Worm (Caenorhabditis elegans) whole organism, L4 larva: ENCODE data around the gene C11H1.7.
A peak's percentile ranks its signal among the peaks of the same experiment; 100 is the strongest.

Source experiments
- F44E2.7 ChIP-seq: fragments of 200-800 bp; sonication (Bioruptor generic); IDR thresholded peaks from 2 replicates; pipeline ENCODE4 v2.1.2; 2022; ENCODE audit warnings: missing genetic modification characterization, missing compliant biosample characterization
- F49E8.2 ChIP-seq: sonication (generic microtip); optimal IDR thresholded peaks from 2 replicates; lab custom pipeline; 2016; ENCODE audit warnings: missing compliant biosample characterization, mild to moderate bottlenecking, missing genetic modification characterization, borderline replicate concordance
- aha-1 ChIP-seq: fragments of 150-350 bp; peaks from one replicate; lab custom pipeline; 2014; ENCODE audit warnings: missing biosample characterization, missing genetic modification characterization
- arid-1 ChIP-seq: fragments of 200-800 bp; sonication (Bioruptor generic); conservative IDR thresholded peaks from 2 replicates; pipeline ENCODE4 v1.3.6; 2022; ENCODE audit warnings: missing genetic modification reagents, missing genetic modification characterization, missing compliant biosample characterization
- ceh-20 ChIP-seq: fragments of 200-800 bp; sonication (Bioruptor generic); IDR thresholded peaks from 2 replicates; pipeline ENCODE4 v1.3.6; 2022; ENCODE audit warnings: missing genetic modification reagents, missing genetic modification characterization, missing compliant biosample characterization
- ceh-32 ChIP-seq: sonication (generic microtip); optimal IDR thresholded peaks from 2 replicates; lab custom pipeline; 2016; ENCODE audit warnings: mild to moderate bottlenecking, missing genetic modification characterization, missing compliant biosample characterization; ENCODE audit not compliant: poor library complexity
- ceh-62 ChIP-seq: sonication (generic microtip); optimal IDR thresholded peaks from 2 replicates; lab custom pipeline; 2017; ENCODE audit warnings: missing biosample characterization, missing genetic modification characterization
- cey-2 ChIP-seq: sonication (generic microtip); optimal IDR thresholded peaks from 3 replicates; lab custom pipeline; 2017; ENCODE audit warnings: missing genetic modification characterization, mild to moderate bottlenecking, missing compliant biosample characterization, antibody characterized with exemption, borderline replicate concordance; ENCODE audit not compliant: insufficient read depth
- daf-16 ChIP-seq, 3 experiments: sonication (generic microtip); optimal IDR thresholded peaks; 2 replicates each; lab custom pipeline; 2016 to 2017; ENCODE audit warnings: missing genetic modification characterization in 3 of 3, missing genetic modification reagents in 3 of 3, mild to moderate bottlenecking in 2 of 3, missing compliant biosample characterization in 2 of 3, missing biosample characterization in 1 of 3, moderate library complexity in 1 of 3
- daf-19 ChIP-seq: fragments of 200-800 bp; sonication (Bioruptor generic); conservative IDR thresholded peaks from 2 replicates; pipeline ENCODE4 v1.3.6; 2022; ENCODE audit warnings: missing genetic modification characterization, missing compliant biosample characterization
- dmd-6 ChIP-seq: fragments of 200-800 bp; sonication (Bioruptor generic); IDR thresholded peaks from 2 replicates; pipeline ENCODE4 v1.3.6; 2022; ENCODE audit warnings: missing genetic modification reagents, missing genetic modification characterization, missing compliant biosample characterization
- fkh-10 ChIP-seq: fragments of 150-350 bp; optimal IDR thresholded peaks from 2 replicates; lab custom pipeline; 2014; ENCODE audit warnings: missing biosample characterization, missing genetic modification reagents, missing genetic modification characterization
- hlh-30 ChIP-seq: sonication (generic microtip); optimal IDR thresholded peaks from 2 replicates; lab custom pipeline; 2017; ENCODE audit warnings: antibody characterized with exemption, mild to moderate bottlenecking, missing genetic modification characterization, missing compliant biosample characterization; ENCODE audit not compliant: insufficient read depth
- hmg-1.1 ChIP-seq: fragments of 200-800 bp; sonication (Bioruptor generic); IDR thresholded peaks from 2 replicates; pipeline ENCODE4 v1.3.6; 2022; ENCODE audit warnings: missing genetic modification reagents, missing genetic modification characterization, missing compliant biosample characterization
- lin-1 ChIP-seq: fragments of 200-800 bp; sonication (Bioruptor generic); IDR thresholded peaks from 2 replicates; pipeline ENCODE4 v1.3.6; 2022; ENCODE audit warnings: missing genetic modification reagents, missing genetic modification characterization, missing compliant biosample characterization
- lin-38 ChIP-seq: fragments of 200-800 bp; sonication (Bioruptor generic); IDR thresholded peaks from 2 replicates; pipeline ENCODE4 v1.3.6; 2022; ENCODE audit warnings: missing genetic modification reagents, missing genetic modification characterization, missing compliant biosample characterization
- lin-39 ChIP-seq: fragments of 150-350 bp; optimal IDR thresholded peaks from 2 replicates; lab custom pipeline; 2014; ENCODE audit warnings: missing biosample characterization, missing genetic modification reagents, missing genetic modification characterization
- mdt-29 ChIP-seq: fragments of 200-800 bp; sonication (Bioruptor generic); IDR thresholded peaks from 2 replicates; pipeline ENCODE4 v1.3.6; 2022; ENCODE audit warnings: missing genetic modification reagents, missing genetic modification characterization, missing compliant biosample characterization
- mep-1 ChIP-seq: fragments of 150-350 bp; sonication (generic microtip); optimal IDR thresholded peaks from 3 replicates; lab custom pipeline; 2014; ENCODE audit warnings: missing biosample characterization, missing genetic modification characterization
- mes-2 ChIP-seq: sonication (generic microtip); optimal IDR thresholded peaks from 2 replicates; lab custom pipeline; 2016; ENCODE audit warnings: missing genotype, mild to moderate bottlenecking, missing genetic modification characterization, missing compliant biosample characterization; ENCODE audit not compliant: poor library complexity, severe bottlenecking
- mxl-2 ChIP-seq: fragments of 200-800 bp; sonication (Bioruptor generic); conservative IDR thresholded peaks from 2 replicates; pipeline ENCODE4 v1.3.6; 2022; ENCODE audit warnings: missing genetic modification reagents, missing genetic modification characterization, missing compliant biosample characterization
- mxl-3 ChIP-seq: fragments of 200-800 bp; sonication (Bioruptor generic); optimal IDR thresholded peaks from 2 replicates; lab custom pipeline; 2018; ENCODE audit warnings: mild to moderate bottlenecking, missing genetic modification characterization, missing compliant biosample characterization
- nhr-10 ChIP-seq: fragments of 150-350 bp; optimal IDR thresholded peaks from 2 replicates; lab custom pipeline; 2014; ENCODE audit warnings: missing biosample characterization, missing genetic modification characterization
- nhr-102 ChIP-seq: sonication (generic microtip); optimal IDR thresholded peaks from 2 replicates; lab custom pipeline; 2016; ENCODE audit warnings: mild to moderate bottlenecking, missing genetic modification characterization, moderate library complexity, missing compliant biosample characterization
- nhr-111 ChIP-seq: fragments of 200-800 bp; sonication (Bioruptor generic); optimal IDR thresholded peaks from 2 replicates; lab custom pipeline; 2018; ENCODE audit warnings: mild to moderate bottlenecking, missing genetic modification characterization, missing compliant biosample characterization
- nhr-237 ChIP-seq: sonication (generic microtip); optimal IDR thresholded peaks from 2 replicates; lab custom pipeline; 2017; ENCODE audit warnings: missing biosample characterization, missing genetic modification characterization
- nhr-28 ChIP-seq: fragments of 150-350 bp; optimal IDR thresholded peaks from 2 replicates; lab custom pipeline; 2014; ENCODE audit warnings: missing biosample characterization, missing genetic modification characterization
- nhr-76 ChIP-seq: fragments of 150-350 bp; optimal IDR thresholded peaks from 2 replicates; lab custom pipeline; 2014; ENCODE audit warnings: missing biosample characterization, missing genetic modification characterization
- rbr-2 ChIP-seq: sonication (generic microtip); optimal IDR thresholded peaks from 2 replicates; lab custom pipeline; 2016; ENCODE audit warnings: missing genotype, missing genetic modification characterization, missing compliant biosample characterization
- skn-1 ChIP-seq: fragments of 150-350 bp; optimal IDR thresholded peaks from 2 replicates; lab custom pipeline; 2014; ENCODE audit warnings: missing biosample characterization, missing genetic modification characterization
- snpc-1.2 ChIP-seq: fragments of 200-800 bp; sonication (Bioruptor generic); IDR thresholded peaks from 2 replicates; pipeline ENCODE4 v1.3.6; 2022; ENCODE audit warnings: missing genetic modification reagents, missing genetic modification characterization, missing compliant biosample characterization
- snpc-4 ChIP-seq: fragments of 150-350 bp; optimal IDR thresholded peaks from 2 replicates; lab custom pipeline; 2014; ENCODE audit warnings: missing biosample characterization, missing genetic modification characterization
- spr-3 ChIP-seq: fragments of 200-800 bp; sonication (Bioruptor generic); optimal IDR thresholded peaks from 2 replicates; lab custom pipeline; 2018; ENCODE audit warnings: mild to moderate bottlenecking, missing genetic modification characterization, missing compliant biosample characterization
- tag-97 ChIP-seq: fragments of 200-800 bp; sonication (Bioruptor generic); IDR thresholded peaks from 2 replicates; pipeline ENCODE4 v1.3.6; 2022; ENCODE audit warnings: missing genetic modification characterization, missing compliant biosample characterization
- ztf-11 ChIP-seq: fragments of 150-350 bp; optimal IDR thresholded peaks from 2 replicates; lab custom pipeline; 2014; ENCODE audit warnings: missing biosample characterization, missing genetic modification characterization
- ztf-7 ChIP-seq: fragments of 150-350 bp; optimal IDR thresholded peaks from 2 replicates; lab custom pipeline; 2014; ENCODE audit warnings: missing biosample characterization, missing genetic modification characterization

The C11H1.7 gene

ce11 chrX:14320298-14320697 is 6.9 kb upstream of the C11H1.7 start, which contains the start of gene C11H1.9:
Gene C11H1.9 (minus strand): TSS chrX:14320398.
- TF ChIP-seq daf-19 (GFP tag; lab: Robert Waterston, UW) (no peak), lin-1 (no peak), ceh-20 (GFP tag; lab: Robert Waterston, UW) (no peak), aha-1 (tag; lab: Kevin White, UChicago) (peak; percentile 39)

DNA sequence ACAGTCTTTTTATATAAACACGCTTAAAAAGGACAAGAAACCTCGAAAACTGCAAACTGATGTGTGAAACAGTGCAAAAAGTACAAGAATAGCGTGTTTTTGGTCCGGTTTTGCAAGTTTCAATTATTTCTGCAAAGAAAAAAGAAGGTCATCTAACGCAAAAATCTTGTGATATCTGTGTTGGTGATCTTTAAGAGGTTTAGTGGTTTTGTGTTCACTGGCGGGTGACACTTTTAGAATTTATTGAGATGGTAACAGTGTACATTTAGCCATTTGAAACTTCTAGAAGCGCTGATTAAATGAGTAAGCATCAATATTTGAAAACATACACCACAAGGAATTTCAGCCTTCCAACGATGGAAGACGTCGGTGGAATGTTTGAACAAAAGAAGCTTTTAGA is 4.4 kb upstream of the C11H1.7 start:
- TF ChIP-seq nhr-28 (tag; lab: Kevin White, UChicago) (peak; percentile 28), F49E8.2 (tag; lab: Kevin White, UChicago) (no peak), mxl-2 (GFP tag; lab: Robert Waterston, UW) (no peak)

ce11 chrX:14324289-14324688 is 2.9 kb upstream of the C11H1.7 start:
- TF ChIP-seq mes-2, result peak; percentile 13
- no peak for TF ChIP-seq ztf-11 (tag; lab: Kevin White, UChicago)
- no peak for TF ChIP-seq skn-1 (tag; lab: Kevin White, UChicago)
- no peak for TF ChIP-seq nhr-102 (tag; lab: Kevin White, UChicago)
- TF ChIP-seq ceh-32 (tag; lab: Kevin White, UChicago), result no peak
- no peak for TF ChIP-seq fkh-10
- TF ChIP-seq aha-1 (tag; lab: Kevin White, UChicago), result peak; percentile 77
- no peak for TF ChIP-seq tag-97 (GFP tag; lab: Robert Waterston, UW)
- no peak for TF ChIP-seq lin-1
- TF ChIP-seq snpc-4 (tag; lab: Kevin White, UChicago), result peak; percentile 59
- no peak for TF ChIP-seq mep-1 (tag; lab: Kevin White, UChicago)
- no peak for TF ChIP-seq dmd-6
- TF ChIP-seq ztf-7 (tag; lab: Kevin White, UChicago), result no peak
- TF ChIP-seq snpc-1.2 (GFP tag; lab: Robert Waterston, UW), result peak; percentile 75
- no peak for TF ChIP-seq lin-39 (tag; lab: Kevin White, UChicago)
- no peak for TF ChIP-seq cey-2 (tag; lab: Kevin White, UChicago)
- no peak for TF ChIP-seq daf-16 (GFP tag; optimal IDR thresholded peaks at IDR 0.05; lab: Kevin White, UChicago)
- TF ChIP-seq daf-16 (tag; optimal IDR thresholded peaks at IDR 0.05; lab: Kevin White, UChicago), result no peak
- no peak for TF ChIP-seq arid-1 (GFP tag; lab: Robert Waterston, UW)
- no peak for TF ChIP-seq F49E8.2 (tag; lab: Kevin White, UChicago)
- TF ChIP-seq nhr-237 (tag; lab: Kevin White, UChicago), result no peak

- TF ChIP-seq aha-1 (tag; lab: Kevin White, UChicago), result peak; percentile 93
- no peak for TF ChIP-seq cey-2 (tag; lab: Kevin White, UChicago)
Measured at ce11 chrX:14326578-14326977, 631 bp upstream of the C11H1.7 start.

ce11 chrX:14329348-14329747 is 2.1 kb downstream of the C11H1.7 start:
- TF ChIP-seq ceh-20 (GFP tag; lab: Robert Waterston, UW), result no peak
- TF ChIP-seq fkh-10, result no peak
- TF ChIP-seq arid-1 (GFP tag; lab: Robert Waterston, UW), result no peak
- TF ChIP-seq rbr-2 (tag; lab: Kevin White, UChicago), result no peak
- no peak for TF ChIP-seq hmg-1.1 (GFP tag; lab: Robert Waterston, UW)
- TF ChIP-seq F49E8.2 (tag; lab: Kevin White, UChicago), result no peak
- no peak for TF ChIP-seq F44E2.7 (GFP tag; lab: Robert Waterston, UW)
- no peak for TF ChIP-seq nhr-76
- TF ChIP-seq, all 104 proteins: peak for 0

DNA sequence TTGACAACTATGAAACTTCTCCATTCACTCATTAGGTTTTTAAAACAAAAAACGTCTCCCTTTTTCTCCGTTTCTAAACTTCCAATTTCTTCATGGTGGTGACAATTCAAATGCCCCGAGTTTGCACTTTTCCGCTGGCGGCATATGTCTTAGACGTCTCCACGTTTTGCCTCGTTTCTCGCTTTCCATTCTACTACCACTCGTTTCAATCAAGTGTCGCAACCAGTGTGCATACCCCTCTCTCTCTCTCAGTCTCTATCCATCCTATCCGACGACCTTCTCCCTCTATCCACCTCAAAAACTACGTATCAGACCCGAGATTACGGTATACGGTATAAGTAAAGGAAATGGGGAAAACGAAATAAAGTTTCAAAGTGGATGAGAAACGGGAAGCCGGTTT is 6.9 kb downstream of the C11H1.7 start:
- TF ChIP-seq nhr-111 (GFP tag; lab: Kevin White, UChicago), result no peak
- TF ChIP-seq spr-3, result no peak
- TF ChIP-seq mdt-29 (GFP tag; lab: Robert Waterston, UW), result no peak
- no peak for TF ChIP-seq fkh-10
- TF ChIP-seq nhr-28 (tag; lab: Kevin White, UChicago), result peak; percentile 17
- TF ChIP-seq nhr-10 (tag; lab: Kevin White, UChicago), result no peak
- TF ChIP-seq lin-38 (GFP tag; lab: Robert Waterston, UW), result no peak
- no peak for TF ChIP-seq mxl-3 (GFP tag; lab: Kevin White, UChicago)
- TF ChIP-seq hlh-30 (tag; lab: Kevin White, UChicago), result peak; percentile 37
- TF ChIP-seq ceh-62, result no peak
